Fruit fly (Drosophila melanogaster): ENCODE data around the gene sNPF.

Gene sNPF

dm6 chr2L:20084785-20085555 is 57.3 kb downstream of the sNPF start, which contains the start of gene fok (continued):
- TF ChIP-seq hkb (optimal IDR thresholded peaks at IDR 0.05), result no peak
- peak; percentile 98 for TF ChIP-seq hkb (GFP tag; IDR thresholded peaks at IDR 0.05)
- peak; percentile 86 for TF ChIP-seq ham (GFP tag; IDR thresholded peaks at IDR 0.05)
- no peak for TF ChIP-seq yki (optimal IDR thresholded peaks at IDR 0.05)
- peak; percentile 73; the same call in 2 of the 3 replicates for TF ChIP-seq jigr1 (GFP tag; IDR thresholded peaks at IDR 0.05)
- TF ChIP-seq CG13296 (GFP tag; optimal IDR thresholded peaks at IDR 0.05), result peak; percentile 98
- peak; percentile 48 for TF ChIP-seq CG7745 (tag; optimal IDR thresholded peaks at IDR 0.05)
- TF ChIP-seq Hey (tag; optimal IDR thresholded peaks at IDR 0.05), result peak; percentile 86
- TF ChIP-seq CG17328 (GFP tag; IDR thresholded peaks at IDR 0.05), result peak; percentile 90
- TF ChIP-seq lmd (GFP tag; IDR thresholded peaks at IDR 0.05), result peak; percentile 97
- peak; percentile 55; the same call in 1 of the 2 replicates for TF ChIP-seq bbx (GFP tag; IDR thresholded peaks at IDR 0.05; ENCODE audit: partially characterized antibody)
- TF ChIP-seq H2.0 (GFP tag; IDR thresholded peaks at IDR 0.05), result peak; percentile 91
- peak; percentile 94 to 97 for TF ChIP-seq Hr51 (GFP tag; optimal IDR thresholded peaks at IDR 0.05)
- TF ChIP-seq cad (GFP tag; optimal IDR thresholded peaks at IDR 0.05), result no peak
- no peak for TF ChIP-seq Elba2 (GFP tag; optimal IDR thresholded peaks at IDR 0.05)
- TF ChIP-seq sisA (GFP tag; IDR thresholded peaks at IDR 0.05), result peak; percentile 91
- peak; percentile 86 for TF ChIP-seq CG13123 (GFP tag; optimal IDR thresholded peaks at IDR 0.05)
- peak; percentile 92 for TF ChIP-seq al (GFP tag; IDR thresholded peaks at IDR 0.05)
- peak; percentile 96 for TF ChIP-seq sqz (GFP tag; optimal IDR thresholded peaks at IDR 0.05)
- peak; percentile 94 for TF ChIP-seq Aef1 (GFP tag; IDR thresholded peaks at IDR 0.05)
- TF ChIP-seq HLHmδ (GFP tag; optimal IDR thresholded peaks at IDR 0.05), result peak; percentile 75
- peak; percentile 86 for TF ChIP-seq otp (GFP tag; IDR thresholded peaks at IDR 0.05)
- peak; percentile 89 for TF ChIP-seq CG2889 (GFP tag; IDR thresholded peaks at IDR 0.05)
- TF ChIP-seq nerfin-1 (tag; optimal IDR thresholded peaks at IDR 0.05), result peak; percentile 95
- peak; percentile 44; the same call in 1 of the 3 replicates for TF ChIP-seq CG16813 (GFP tag; IDR thresholded peaks at IDR 0.05; ENCODE audit: partially characterized antibody)
- TF ChIP-seq ttk (GFP tag; IDR thresholded peaks at IDR 0.05), result peak; percentile 91
- TF ChIP-seq zen (tag; optimal IDR thresholded peaks at IDR 0.05), result peak; percentile 92
- peak; percentile 81 for TF ChIP-seq E2f2 (GFP tag; IDR thresholded peaks at IDR 0.05)
- peak; percentile 90 for TF ChIP-seq CG5245 (GFP tag; optimal IDR thresholded peaks at IDR 0.05)
- TF ChIP-seq Poxn (GFP tag; IDR thresholded peaks at IDR 0.05), result peak; percentile 87
- peak; percentile 92 for TF ChIP-seq CG14441 (GFP tag; IDR thresholded peaks at IDR 0.05)
- peak; percentile 93 for TF ChIP-seq CG6254 (GFP tag; optimal IDR thresholded peaks at IDR 0.05)
- peak; percentile 94 for TF ChIP-seq zfh2 (GFP tag; optimal IDR thresholded peaks at IDR 0.05)
- peak; percentile 97 for TF ChIP-seq CG30403 (GFP tag; optimal IDR thresholded peaks at IDR 0.05)
- TF ChIP-seq insv (GFP tag; optimal IDR thresholded peaks at IDR 0.05), result peak in 1 of 2 experiments; percentile 84
- TF ChIP-seq CG11723 (GFP tag; optimal IDR thresholded peaks at IDR 0.05), result peak; percentile 96
- peak; percentile 95 for TF ChIP-seq Fer2 (tag; optimal IDR thresholded peaks at IDR 0.05)
- peak; percentile 84 for TF ChIP-seq CG31224 (GFP tag; IDR thresholded peaks at IDR 0.05)
- peak; percentile 87 for TF ChIP-seq btn (GFP tag; optimal IDR thresholded peaks at IDR 0.05)
- peak in 1 of 3 experiments; percentile 95 for TF ChIP-seq Stat92E (GFP tag; optimal IDR thresholded peaks at IDR 0.05)
- TF ChIP-seq scrt (GFP tag; optimal IDR thresholded peaks at IDR 0.05), result peak; percentile 95
- peak; percentile 92 for TF ChIP-seq Vsx1 (GFP tag; optimal IDR thresholded peaks at IDR 0.05)
- TF ChIP-seq Dbx (GFP tag; IDR thresholded peaks at IDR 0.05), result peak; percentile 96
- peak; percentile 96 for TF ChIP-seq CG11695 (GFP tag; IDR thresholded peaks at IDR 0.05)
- TF ChIP-seq CG11398 (GFP tag; optimal IDR thresholded peaks at IDR 0.05), result peak; percentile 92
- TF ChIP-seq CrebB (tag; optimal IDR thresholded peaks at IDR 0.05), result peak; percentile 96
- TF ChIP-seq gfzf (GFP tag; optimal IDR thresholded peaks at IDR 0.05), result peak; percentile 6
- TF ChIP-seq YL-1 (GFP tag; optimal IDR thresholded peaks at IDR 0.05), result peak; percentile 92
- TF ChIP-seq aop (GFP tag; IDR thresholded peaks at IDR 0.05), result peak; percentile 74
- peak; percentile 80 for TF ChIP-seq CG3163 (GFP tag; optimal IDR thresholded peaks at IDR 0.05)

All from whole organism, embryonic.